Fruit fly (Drosophila melanogaster) whole organism, prepupa: ENCODE data around the gene fwd.

Source experiments
- CG10631 ChIP-seq: fragments of 200-800 bp; sonication (Bioruptor generic); optimal IDR thresholded peaks from 2 replicates; lab custom pipeline; 2016; ENCODE audit warnings: missing biosample characterization, missing genetic modification characterization
- CG10669 ChIP-seq: fragments of 200-800 bp; sonication (Bioruptor generic); optimal IDR thresholded peaks from 3 replicates; lab custom pipeline; 2018; ENCODE audit warnings: missing biosample characterization, mild to moderate bottlenecking, missing genetic modification characterization, moderate library complexity
- CG11294 ChIP-seq: fragments of 200-800 bp; sonication (Bioruptor generic); IDR thresholded peaks from 2 replicates; pipeline ENCODE4 v1.3.6; 2022; ENCODE audit warnings: missing biosample characterization, missing genetic modification characterization
- CG11762 ChIP-seq: fragments of 200-800 bp; sonication (Bioruptor generic); optimal IDR thresholded peaks from 3 replicates; lab custom pipeline; 2016; ENCODE audit warnings: missing biosample characterization, missing genetic modification characterization; ENCODE audit not compliant: insufficient read depth
- CG11902 ChIP-seq: fragments of 200-800 bp; sonication (Bioruptor generic); optimal IDR thresholded peaks from 3 replicates; lab custom pipeline; 2016; ENCODE audit warnings: missing biosample characterization, missing genetic modification characterization
- CG15336 ChIP-seq: fragments of 200-800 bp; sonication (Bioruptor generic); IDR thresholded peaks from 2 replicates; pipeline ENCODE4 v1.3.6; 2022; ENCODE audit warnings: missing biosample characterization, missing genetic modification characterization
- CG1621 ChIP-seq: fragments of 200-800 bp; sonication (Bioruptor generic); optimal IDR thresholded peaks from 3 replicates; lab custom pipeline; 2018; ENCODE audit warnings: missing biosample characterization, mild to moderate bottlenecking, missing genetic modification characterization
- CG16779 ChIP-seq: fragments of 200-800 bp; sonication (Bioruptor generic); optimal IDR thresholded peaks from 3 replicates; lab custom pipeline; 2017; ENCODE audit warnings: missing biosample characterization, mild to moderate bottlenecking, missing genetic modification characterization
- CG3032 ChIP-seq: fragments of 200-800 bp; optimal IDR thresholded peaks from 2 replicates; lab custom pipeline; 2019; ENCODE audit warnings: missing biosample characterization, mild to moderate bottlenecking, missing genetic modification characterization, moderate library complexity
- CG31627 ChIP-seq: fragments of 200-800 bp; sonication (Bioruptor generic); optimal IDR thresholded peaks from 3 replicates; lab custom pipeline; 2016; ENCODE audit warnings: missing biosample characterization, missing genetic modification characterization
- CG32006 ChIP-seq: fragments of 200-800 bp; sonication (Bioruptor generic); optimal IDR thresholded peaks from 3 replicates; lab custom pipeline; 2017; ENCODE audit warnings: missing biosample characterization, mild to moderate bottlenecking, missing genetic modification characterization
- CG34406 ChIP-seq: fragments of 200-800 bp; sonication (Bioruptor generic); optimal IDR thresholded peaks from 3 replicates; lab custom pipeline; 2016; ENCODE audit warnings: missing biosample characterization, missing genetic modification characterization
- CG3919 ChIP-seq: fragments of 200-800 bp; sonication (Bioruptor generic); optimal IDR thresholded peaks from 3 replicates; lab custom pipeline; 2016; ENCODE audit warnings: missing biosample characterization, missing genetic modification characterization
- CG4318 ChIP-seq: fragments of 200-800 bp; sonication (Bioruptor generic); optimal IDR thresholded peaks from 3 replicates; lab custom pipeline; 2017; ENCODE audit warnings: missing biosample characterization, mild to moderate bottlenecking, missing genetic modification characterization
- CG6163 ChIP-seq: fragments of 200-800 bp; sonication (Bioruptor generic); IDR thresholded peaks from 3 replicates; pipeline ENCODE4 v1.3.6; 2022; ENCODE audit warnings: missing biosample characterization, missing genetic modification characterization
- CG6276 ChIP-seq: fragments of 200-800 bp; sonication (Bioruptor generic); optimal IDR thresholded peaks from 2 replicates; lab custom pipeline; 2017; ENCODE audit warnings: missing biosample characterization, mild to moderate bottlenecking, missing genetic modification characterization
- CG6792 ChIP-seq: fragments of 200-800 bp; sonication (Bioruptor generic); optimal IDR thresholded peaks from 3 replicates; lab custom pipeline; 2016; ENCODE audit warnings: missing biosample characterization, missing genetic modification characterization
- CG6808 ChIP-seq: fragments of 200-800 bp; sonication (Bioruptor generic); optimal IDR thresholded peaks from 3 replicates; lab custom pipeline; 2017; ENCODE audit warnings: missing biosample characterization, missing genetic modification characterization, mild to moderate bottlenecking, moderate library complexity, missing genetic modification reagents
- CG6854 ChIP-seq: fragments of 200-800 bp; sonication (Bioruptor generic); optimal IDR thresholded peaks from 2 replicates; lab custom pipeline; 2017; ENCODE audit warnings: missing biosample characterization, mild to moderate bottlenecking, missing genetic modification characterization
- CG7368 ChIP-seq: fragments of 200-800 bp; sonication (Bioruptor generic); optimal IDR thresholded peaks from 3 replicates; lab custom pipeline; 2016; ENCODE audit warnings: missing biosample characterization, missing genetic modification characterization
- CG8119 ChIP-seq: fragments of 200-800 bp; sonication (Bioruptor generic); IDR thresholded peaks from 3 replicates; pipeline ENCODE4 v1.3.6; 2022; ENCODE audit warnings: missing biosample characterization, missing genetic modification characterization
- CG8319 ChIP-seq: fragments of 200-800 bp; sonication (Bioruptor generic); optimal IDR thresholded peaks from 3 replicates; lab custom pipeline; 2016; ENCODE audit warnings: missing biosample characterization, missing genetic modification characterization
- CG8632 ChIP-seq: fragments of 200-800 bp; sonication (Bioruptor generic); optimal IDR thresholded peaks from 3 replicates; lab custom pipeline; 2016; ENCODE audit warnings: missing biosample characterization, missing genetic modification characterization
- CG9139 ChIP-seq: fragments of 200-800 bp; sonication (Bioruptor generic); optimal IDR thresholded peaks from 3 replicates; lab custom pipeline; 2017; ENCODE audit warnings: missing biosample characterization, mild to moderate bottlenecking, missing genetic modification characterization
- Eip75B ChIP-seq: fragments of 200-800 bp; sonication (Bioruptor generic); optimal IDR thresholded peaks from 3 replicates; lab custom pipeline; 2016; ENCODE audit warnings: missing biosample characterization, missing genetic modification characterization
- Ets21C ChIP-seq: fragments of 200-800 bp; sonication (Bioruptor generic); optimal IDR thresholded peaks from 3 replicates; lab custom pipeline; 2016; ENCODE audit warnings: missing biosample characterization, missing genetic modification characterization
- Ets96B ChIP-seq: fragments of 200-800 bp; optimal IDR thresholded peaks from 2 replicates; lab custom pipeline; 2019; ENCODE audit warnings: missing biosample characterization, mild to moderate bottlenecking, missing genetic modification characterization, moderate library complexity
- Gug ChIP-seq: fragments of 200-800 bp; sonication (Bioruptor generic); IDR thresholded peaks from 2 replicates; pipeline ENCODE4 v1.3.6; 2022; ENCODE audit warnings: missing biosample characterization, missing genetic modification characterization
- Hr38 ChIP-seq: sonication (Bioruptor generic); optimal IDR thresholded peaks from 2 replicates; lab custom pipeline; 2016; ENCODE audit warnings: missing biosample characterization, missing genetic modification characterization
- Hr39 ChIP-seq: fragments of 200-800 bp; sonication (Bioruptor generic); optimal IDR thresholded peaks from 2 replicates; lab custom pipeline; 2016; ENCODE audit warnings: missing biosample characterization, missing genetic modification characterization
- Hr4 ChIP-seq: fragments of 200-800 bp; sonication (Bioruptor generic); optimal IDR thresholded peaks from 3 replicates; lab custom pipeline; 2016; ENCODE audit warnings: missing biosample characterization, missing genetic modification characterization
- Lpt ChIP-seq: fragments of 200-800 bp; sonication (Bioruptor generic); optimal IDR thresholded peaks from 3 replicates; lab custom pipeline; 2016; ENCODE audit warnings: missing biosample characterization, missing genetic modification characterization
- Met ChIP-seq: fragments of 200-800 bp; sonication (Bioruptor generic); optimal IDR thresholded peaks from 3 replicates; lab custom pipeline; 2016; ENCODE audit warnings: missing biosample characterization, missing genetic modification characterization
- OdsH ChIP-seq: fragments of 200-800 bp; sonication (Bioruptor generic); optimal IDR thresholded peaks from 3 replicates; lab custom pipeline; 2016; ENCODE audit warnings: missing biosample characterization, missing genetic modification characterization
- Smox ChIP-seq: fragments of 200-800 bp; sonication (Bioruptor generic); optimal IDR thresholded peaks from 3 replicates; lab custom pipeline; 2016; ENCODE audit warnings: missing biosample characterization, missing genetic modification characterization
- Sox102F ChIP-seq: fragments of 200-800 bp; sonication (Bioruptor generic); optimal IDR thresholded peaks from 2 replicates; lab custom pipeline; 2016; ENCODE audit warnings: missing biosample characterization, mild to moderate bottlenecking, missing genetic modification characterization
- Sox14 ChIP-seq: fragments of 200-800 bp; sonication (Bioruptor generic); optimal IDR thresholded peaks from 3 replicates; lab custom pipeline; 2016; ENCODE audit warnings: missing biosample characterization, missing genetic modification characterization
- Sox15 ChIP-seq: fragments of 200-800 bp; sonication (Bioruptor generic); optimal IDR thresholded peaks from 3 replicates; lab custom pipeline; 2016; ENCODE audit warnings: missing biosample characterization, missing genetic modification characterization
- acj6 ChIP-seq: fragments of 200-800 bp; sonication (Bioruptor generic); optimal IDR thresholded peaks from 3 replicates; lab custom pipeline; 2016; ENCODE audit warnings: missing biosample characterization, missing genetic modification characterization
- cyc ChIP-seq: fragments of 200-800 bp; sonication (Bioruptor generic); optimal IDR thresholded peaks from 3 replicates; lab custom pipeline; 2016; ENCODE audit warnings: missing biosample characterization, missing genetic modification characterization
- eg ChIP-seq: fragments of 200-800 bp; sonication (Bioruptor generic); IDR thresholded peaks from 3 replicates; pipeline ENCODE4 v1.3.6; 2022; ENCODE audit warnings: missing biosample characterization, missing genetic modification characterization
- esn ChIP-seq: fragments of 200-800 bp; sonication (Bioruptor generic); optimal IDR thresholded peaks from 2 replicates; lab custom pipeline; 2016; ENCODE audit warnings: missing biosample characterization, mild to moderate bottlenecking, missing genetic modification characterization, moderate library complexity
- fd59A ChIP-seq: fragments of 200-800 bp; sonication (Bioruptor generic); optimal IDR thresholded peaks from 2 replicates; lab custom pipeline; 2017; ENCODE audit warnings: missing biosample characterization, mild to moderate bottlenecking, missing genetic modification characterization, missing genetic modification reagents
- fd85E ChIP-seq: fragments of 200-800 bp; sonication (Bioruptor generic); optimal IDR thresholded peaks from 3 replicates; lab custom pipeline; 2016; ENCODE audit warnings: missing biosample characterization, missing genetic modification characterization
- fkh ChIP-seq: fragments of 200-800 bp; sonication (Bioruptor generic); optimal IDR thresholded peaks from 3 replicates; lab custom pipeline; 2017; ENCODE audit warnings: missing biosample characterization, mild to moderate bottlenecking, missing genetic modification characterization, moderate library complexity
- lz ChIP-seq: fragments of 200-800 bp; sonication (Bioruptor generic); optimal IDR thresholded peaks from 3 replicates; lab custom pipeline; 2016; ENCODE audit warnings: missing biosample characterization, missing genetic modification characterization
- net ChIP-seq: fragments of 200-800 bp; sonication (Bioruptor generic); optimal IDR thresholded peaks from 3 replicates; lab custom pipeline; 2016; ENCODE audit warnings: missing biosample characterization, missing genetic modification characterization
- salr ChIP-seq, 2 experiments: fragments of 200-800 bp; sonication (Bioruptor generic); optimal IDR thresholded peaks; 3 replicates each; lab custom pipeline; 2016 to 2018; ENCODE audit warnings: missing biosample characterization in 2 of 2, missing genetic modification characterization in 2 of 2, mild to moderate bottlenecking in 1 of 2
- spab ChIP-seq: fragments of 200-800 bp; sonication (Bioruptor generic); optimal IDR thresholded peaks from 2 replicates; lab custom pipeline; 2017; ENCODE audit warnings: missing biosample characterization, mild to moderate bottlenecking, missing genetic modification characterization, missing genetic modification reagents
- svp ChIP-seq: fragments of 200-800 bp; sonication (Bioruptor generic); peaks from one replicate; lab custom pipeline; 2016; ENCODE audit warnings: missing biosample characterization, missing genetic modification characterization
- topi ChIP-seq: fragments of 200-800 bp; sonication (Bioruptor generic); optimal IDR thresholded peaks from 3 replicates; lab custom pipeline; 2016; ENCODE audit warnings: missing biosample characterization, missing genetic modification characterization
- vri ChIP-seq: fragments of 200-800 bp; sonication (Bioruptor generic); optimal IDR thresholded peaks from 3 replicates; lab custom pipeline; 2016; ENCODE audit warnings: missing biosample characterization, mild to moderate bottlenecking, missing genetic modification characterization

Gene fwd

dm6 chr3L:271501-272249 is 48.0 kb downstream of the fwd start:
- TF ChIP-seq cyc (no peak), topi (GFP tag; lab: Kevin White, UChicago) (no peak), CG10631 (GFP tag; lab: Kevin White, UChicago) (no peak), esn (GFP tag; lab: Kevin White, UChicago) (no peak), CG32006 (GFP tag; lab: Kevin White, UChicago) (no peak), Lpt (GFP tag; lab: Kevin White, UChicago) (peak; percentile 38), fd85E (GFP tag; lab: Kevin White, UChicago) (no peak), CG10669 (no peak), salr (GFP tag; optimal IDR thresholded peaks at IDR 0.05; lab: Kevin White, UChicago) (no peak), CG31627 (GFP tag; lab: Kevin White, UChicago) (no peak), fd59A (GFP tag; lab: Kevin White, UChicago) (no peak), Ets21C (no peak), CG34406 (GFP tag; lab: Kevin White, UChicago) (no peak), CG11294 (GFP tag; lab: Robert Waterston, UW) (no peak), CG6808 (GFP tag; lab: Kevin White, UChicago) (no peak), CG3032 (no peak), CG6792 (no peak), CG11762 (GFP tag; lab: Kevin White, UChicago) (no peak), CG8632 (no peak), CG6276 (no peak), lz (GFP tag; lab: Kevin White, UChicago) (no peak), CG8319 (GFP tag; lab: Kevin White, UChicago) (no peak), net (GFP tag; lab: Kevin White, UChicago) (no peak), svp (GFP tag; lab: Kevin White, UChicago) (peak; percentile 95), CG16779 (tag; lab: Kevin White, UChicago) (no peak), Smox (no peak), Ets96B (tag; lab: Kevin White, UChicago) (no peak), fkh (no peak), CG7368 (GFP tag; lab: Kevin White, UChicago) (no peak), Sox102F (no peak), Met (no peak), Sox15 (GFP tag; lab: Kevin White, UChicago) (no peak), CG4318 (GFP tag; lab: Kevin White, UChicago) (no peak), Sox14 (GFP tag; lab: Kevin White, UChicago) (no peak), acj6 (no peak), CG15336 (GFP tag; lab: Robert Waterston, UW) (no peak), CG3919 (GFP tag; lab: Kevin White, UChicago) (no peak), spab (GFP tag; lab: Kevin White, UChicago) (no peak), Eip75B (GFP tag; lab: Kevin White, UChicago) (no peak), eg (GFP tag; lab: Robert Waterston, UW) (peak; percentile 46; the same call in 2 of the 3 replicates), Hr4 (no peak), Hr38 (GFP tag; lab: Kevin White, UChicago) (no peak), CG1621 (tag; lab: Kevin White, UChicago) (peak; percentile 52), CG11902 (GFP tag; lab: Kevin White, UChicago) (no peak), CG6163 (GFP tag; lab: Robert Waterston, UW) (peak; percentile 47; the same call in 1 of the 3 replicates), vri (peak; percentile 8), CG8119 (GFP tag; lab: Robert Waterston, UW) (peak; percentile 29; the same call in 1 of the 3 replicates), CG6854 (peak; percentile 76), Gug (GFP tag; lab: Robert Waterston, UW) (no peak), Hr39 (no peak), OdsH (GFP tag; lab: Kevin White, UChicago) (no peak), CG9139 (GFP tag; lab: Kevin White, UChicago) (peak; percentile 56)
